Fruit fly (Drosophila melanogaster) whole organism, embryonic: ENCODE data around the gene bsk.

Experiments used
- Ada2b ChIP-seq: fragments of 200-800 bp; sonication (Bioruptor generic); IDR thresholded peaks from 2 replicates; pipeline ENCODE4 v1.3.6; 2022; ENCODE audit warnings: missing biosample characterization, missing genetic modification characterization
- Aef1 ChIP-seq: fragments of 200-800 bp; sonication (Bioruptor generic); IDR thresholded peaks from 3 replicates; pipeline ENCODE4 v1.3.6; 2022; ENCODE audit warnings: missing biosample characterization, missing genetic modification characterization
- Bgb ChIP-seq: fragments of 200-800 bp; sonication (Bioruptor generic); IDR thresholded peaks from 2 replicates; pipeline ENCODE4 v1.3.6; 2022; ENCODE audit warnings: missing biosample characterization, missing genetic modification characterization; ENCODE audit not compliant: partially characterized antibody
- CG15479 ChIP-seq: fragments of 200-800 bp; sonication (Bioruptor generic); optimal IDR thresholded peaks from 3 replicates; lab custom pipeline; 2019; ENCODE audit warnings: missing biosample characterization, mild to moderate bottlenecking, missing genetic modification characterization, moderate library complexity
- CG1603 ChIP-seq: fragments of 200-800 bp; sonication (Bioruptor generic); optimal IDR thresholded peaks from 2 replicates; lab custom pipeline; 2019; ENCODE audit warnings: missing biosample characterization, mild to moderate bottlenecking, missing genetic modification characterization, moderate library complexity
- CG18599 ChIP-seq: fragments of 200-800 bp; sonication (Bioruptor generic); optimal IDR thresholded peaks from 3 replicates; lab custom pipeline; 2017; ENCODE audit warnings: missing biosample characterization, missing genetic modification characterization, mild to moderate bottlenecking, moderate library complexity, missing genetic modification reagents
- CG2712 ChIP-seq: fragments of 200-800 bp; optimal IDR thresholded peaks from 3 replicates; lab custom pipeline; 2019; ENCODE audit warnings: missing biosample characterization, mild to moderate bottlenecking, missing genetic modification characterization, moderate library complexity
- CG30020 ChIP-seq: fragments of 200-800 bp; optimal IDR thresholded peaks from 2 replicates; lab custom pipeline; 2019; ENCODE audit warnings: missing biosample characterization, mild to moderate bottlenecking, missing genetic modification characterization, moderate library complexity
- CG32772 ChIP-seq: fragments of 200-800 bp; sonication (Bioruptor generic); IDR thresholded peaks from 2 replicates; pipeline ENCODE4 v1.3.6; 2022; ENCODE audit warnings: missing biosample characterization, missing genetic modification characterization
- CG34224 ChIP-seq: fragments of 200-800 bp; sonication (Bioruptor generic); IDR thresholded peaks from 3 replicates; pipeline ENCODE4 v1.3.6; 2022; ENCODE audit warnings: missing biosample characterization, missing genetic modification characterization; ENCODE audit not compliant: partially characterized antibody
- CG5245 ChIP-seq: fragments of 200-800 bp; sonication (Bioruptor generic); optimal IDR thresholded peaks from 3 replicates; lab custom pipeline; 2016; ENCODE audit warnings: missing biosample characterization, missing genetic modification characterization
- CG7357 ChIP-seq: fragments of 200-800 bp; sonication (Bioruptor generic); IDR thresholded peaks from 3 replicates; pipeline ENCODE4 v1.3.6; 2022; ENCODE audit warnings: missing biosample characterization, missing genetic modification characterization
- CG7745 ChIP-seq: fragments of 200-800 bp; sonication (Bioruptor generic); optimal IDR thresholded peaks from 2 replicates; lab custom pipeline; 2018; ENCODE audit warnings: missing biosample characterization, mild to moderate bottlenecking, missing genetic modification characterization, moderate library complexity
- CG8359 ChIP-seq: fragments of 200-800 bp; sonication (Bioruptor generic); optimal IDR thresholded peaks from 2 replicates; lab custom pipeline; 2017; ENCODE audit warnings: missing biosample characterization, mild to moderate bottlenecking, missing genetic modification characterization, borderline replicate concordance
- CG9437 ChIP-seq: fragments of 200-800 bp; sonication (Bioruptor generic); optimal IDR thresholded peaks from 2 replicates; lab custom pipeline; 2018; ENCODE audit warnings: missing biosample characterization, mild to moderate bottlenecking, missing genetic modification characterization
- CkIIα-i1 ChIP-seq: fragments of 200-800 bp; sonication (Bioruptor generic); IDR thresholded peaks from 2 replicates; pipeline ENCODE4 v1.3.6; 2022; ENCODE audit warnings: missing biosample characterization, missing genetic modification characterization
- D19A ChIP-seq: fragments of 200-800 bp; optimal IDR thresholded peaks from 3 replicates; lab custom pipeline; 2019; ENCODE audit warnings: missing biosample characterization, mild to moderate bottlenecking, missing genetic modification characterization, moderate library complexity
- D19B ChIP-seq: fragments of 200-800 bp; sonication (Bioruptor generic); optimal IDR thresholded peaks from 2 replicates; lab custom pipeline; 2017; ENCODE audit warnings: missing biosample characterization, mild to moderate bottlenecking, missing genetic modification characterization
- Deaf1 ChIP-seq: fragments of 200-800 bp; optimal IDR thresholded peaks from 3 replicates; lab custom pipeline; 2019; ENCODE audit warnings: missing biosample characterization, mild to moderate bottlenecking, missing genetic modification characterization, moderate library complexity
- Dref ChIP-seq: fragments of 200-800 bp; sonication (Bioruptor generic); IDR thresholded peaks from 2 replicates; pipeline ENCODE4 v1.3.6; 2022; ENCODE audit warnings: missing biosample characterization, missing genetic modification characterization
- E2f2 ChIP-seq: fragments of 200-800 bp; sonication (Bioruptor generic); IDR thresholded peaks from 2 replicates; pipeline ENCODE4 v1.3.6; 2022; ENCODE audit warnings: missing biosample characterization, missing genetic modification characterization
- Fer2 ChIP-seq: fragments of 200-800 bp; sonication (Bioruptor generic); optimal IDR thresholded peaks from 2 replicates; lab custom pipeline; 2018; ENCODE audit warnings: missing biosample characterization, mild to moderate bottlenecking, missing genetic modification characterization, moderate library complexity
- H15 ChIP-seq: fragments of 200-800 bp; sonication (Bioruptor generic); IDR thresholded peaks from 3 replicates; pipeline ENCODE4 v1.3.6; 2022; ENCODE audit warnings: missing biosample characterization, missing genetic modification characterization
- Hmx ChIP-seq: fragments of 200-800 bp; sonication (Bioruptor generic); optimal IDR thresholded peaks from 2 replicates; lab custom pipeline; 2016; ENCODE audit warnings: missing biosample characterization, missing genetic modification characterization
- Nf-YB ChIP-seq: fragments of 200-800 bp; sonication (Bioruptor generic); optimal IDR thresholded peaks from 3 replicates; lab custom pipeline; 2019; ENCODE audit warnings: missing biosample characterization, mild to moderate bottlenecking, missing genetic modification characterization, moderate library complexity
- Pdp1 ChIP-seq, 2 experiments: fragments of 200-800 bp; sonication (Bioruptor generic); optimal IDR thresholded peaks; 3 replicates each; lab custom pipeline; 2016; ENCODE audit warnings: missing biosample characterization in 2 of 2, missing genetic modification characterization in 2 of 2, mild to moderate bottlenecking in 1 of 2, moderate library complexity in 1 of 2
- Scr ChIP-seq: fragments of 200-800 bp; sonication (Bioruptor generic); IDR thresholded peaks from 2 replicates; pipeline ENCODE4 v1.3.6; 2022; ENCODE audit warnings: missing biosample characterization, missing genetic modification characterization; ENCODE audit not compliant: partially characterized antibody
- Sox100B ChIP-seq: fragments of 200-800 bp; sonication (Bioruptor generic); optimal IDR thresholded peaks from 3 replicates; lab custom pipeline; 2018; ENCODE audit warnings: missing biosample characterization, mild to moderate bottlenecking, missing genetic modification characterization
- ash1 ChIP-seq: fragments of 200-800 bp; sonication (Bioruptor generic); optimal IDR thresholded peaks from 2 replicates; lab custom pipeline; 2018; ENCODE audit warnings: missing biosample characterization, mild to moderate bottlenecking, missing genetic modification characterization
- bbx ChIP-seq: fragments of 200-800 bp; sonication (Bioruptor generic); IDR thresholded peaks from 2 replicates; pipeline ENCODE4 v1.3.6; 2022; ENCODE audit warnings: missing biosample characterization, missing genetic modification characterization; ENCODE audit not compliant: partially characterized antibody
- chif ChIP-seq, 2 experiments: fragments of 200-800 bp; sonication (Bioruptor generic); optimal IDR thresholded peaks; 3 replicates each; lab custom pipeline; 2016; ENCODE audit warnings: missing biosample characterization in 2 of 2, missing genetic modification characterization in 2 of 2
- disco-r ChIP-seq: fragments of 200-800 bp; sonication (Bioruptor generic); optimal IDR thresholded peaks from 2 replicates; lab custom pipeline; 2016; ENCODE audit warnings: missing biosample characterization, missing genetic modification characterization
- eyg ChIP-seq: fragments of 200-800 bp; sonication (Bioruptor generic); optimal IDR thresholded peaks from 3 replicates; lab custom pipeline; 2016; ENCODE audit warnings: missing biosample characterization, missing genetic modification characterization
- grau ChIP-seq: fragments of 200-800 bp; optimal IDR thresholded peaks from 3 replicates; lab custom pipeline; 2019; ENCODE audit warnings: missing biosample characterization, mild to moderate bottlenecking, missing genetic modification characterization, moderate library complexity
- insv ChIP-seq, 2 experiments: fragments of 200-800 bp; sonication (Bioruptor generic); optimal IDR thresholded peaks; 3 replicates each; lab custom pipeline; 2016 to 2018; ENCODE audit warnings: missing biosample characterization in 2 of 2, missing genetic modification characterization in 2 of 2
- lilli ChIP-seq: fragments of 200-800 bp; sonication (Bioruptor generic); optimal IDR thresholded peaks from 3 replicates; lab custom pipeline; 2016; ENCODE audit warnings: missing biosample characterization, missing genetic modification characterization
- lov ChIP-seq, 2 experiments: fragments of 200-800 bp in 1 of 2; fragments of >200 bp in 1 of 2; sonication (Bioruptor generic) in 1 of 2; IDR thresholded peaks in 1 of 2; optimal IDR thresholded peaks in 1 of 2; 2 replicates in 1 of 2; 3 replicates in 1 of 2; pipeline versions ENCODE4 v1.3.6 to Lab custom; 2017 to 2022; ENCODE audit warnings: missing biosample characterization in 1 of 2, missing genetic modification characterization in 1 of 2
- pfk ChIP-seq: fragments of 200-800 bp; sonication (Bioruptor generic); optimal IDR thresholded peaks from 2 replicates; lab custom pipeline; 2018; ENCODE audit warnings: missing biosample characterization, mild to moderate bottlenecking, missing genetic modification characterization, moderate library complexity
- phol ChIP-seq: fragments of 200-800 bp; sonication (Bioruptor generic); optimal IDR thresholded peaks from 3 replicates; lab custom pipeline; 2018; ENCODE audit warnings: missing biosample characterization, mild to moderate bottlenecking, missing genetic modification characterization, moderate library complexity
- row ChIP-seq: fragments of 200-800 bp; sonication (Bioruptor generic); IDR thresholded peaks from 3 replicates; pipeline ENCODE4 v1.3.6; 2022; ENCODE audit warnings: missing biosample characterization, missing genetic modification characterization
- sens ChIP-seq: fragments of 200-800 bp; sonication (Bioruptor generic); peaks from one replicate; lab custom pipeline; 2016; ENCODE audit warnings: missing biosample characterization, missing genetic modification characterization
- sens-2 ChIP-seq: fragments of 200-800 bp; sonication (Bioruptor generic); IDR thresholded peaks from 2 replicates; pipeline ENCODE4 v1.3.6; 2022; ENCODE audit warnings: missing biosample characterization, missing genetic modification characterization
- slp2 ChIP-seq: fragments of 200-800 bp; sonication (Bioruptor generic); optimal IDR thresholded peaks from 2 replicates; lab custom pipeline; 2016; ENCODE audit warnings: missing biosample characterization, missing genetic modification characterization
- ssp ChIP-seq: fragments of 200-800 bp; sonication (Bioruptor generic); IDR thresholded peaks from 2 replicates; pipeline ENCODE4 v1.3.6; 2022; ENCODE audit warnings: missing biosample characterization, missing genetic modification characterization
- tap ChIP-seq: fragments of 200-800 bp; optimal IDR thresholded peaks from 3 replicates; lab custom pipeline; 2019; ENCODE audit warnings: missing biosample characterization, mild to moderate bottlenecking, missing genetic modification characterization, moderate library complexity
- tll ChIP-seq, 2 experiments: fragments of 200-800 bp in 1 of 2; fragments of >200 bp in 1 of 2; sonication (Bioruptor generic) in 1 of 2; optimal IDR thresholded peaks; 2 replicates each; lab custom pipeline; 2017 to 2019; ENCODE audit warnings: missing biosample characterization in 2 of 2, missing genetic modification characterization in 2 of 2, mild to moderate bottlenecking in 1 of 2, moderate library complexity in 1 of 2
- wdn ChIP-seq: fragments of 200-800 bp; sonication (Bioruptor generic); IDR thresholded peaks from 2 replicates; pipeline ENCODE4 v1.3.6; 2022; ENCODE audit warnings: missing biosample characterization, missing genetic modification characterization

Gene bsk

dm6 chr2L:10232827-10233226 is 17.5 kb downstream of the bsk start:
- no peak for TF ChIP-seq CG8359 (GFP tag; lab: Kevin White, UChicago)
- TF ChIP-seq sens (GFP tag; lab: Kevin White, UChicago), result peak; percentile 48
- TF ChIP-seq Bgb (GFP tag; lab: Robert Waterston, UW), result no peak
- peak; percentile 11 for TF ChIP-seq Hmx (GFP tag; lab: Kevin White, UChicago)
- TF ChIP-seq chif (GFP tag; optimal IDR thresholded peaks at IDR 0.05; lab: Kevin White, UChicago), result no peak
- peak; percentile 62 for TF ChIP-seq D19A
- TF ChIP-seq, all 482 proteins: peak for 3

DNA sequence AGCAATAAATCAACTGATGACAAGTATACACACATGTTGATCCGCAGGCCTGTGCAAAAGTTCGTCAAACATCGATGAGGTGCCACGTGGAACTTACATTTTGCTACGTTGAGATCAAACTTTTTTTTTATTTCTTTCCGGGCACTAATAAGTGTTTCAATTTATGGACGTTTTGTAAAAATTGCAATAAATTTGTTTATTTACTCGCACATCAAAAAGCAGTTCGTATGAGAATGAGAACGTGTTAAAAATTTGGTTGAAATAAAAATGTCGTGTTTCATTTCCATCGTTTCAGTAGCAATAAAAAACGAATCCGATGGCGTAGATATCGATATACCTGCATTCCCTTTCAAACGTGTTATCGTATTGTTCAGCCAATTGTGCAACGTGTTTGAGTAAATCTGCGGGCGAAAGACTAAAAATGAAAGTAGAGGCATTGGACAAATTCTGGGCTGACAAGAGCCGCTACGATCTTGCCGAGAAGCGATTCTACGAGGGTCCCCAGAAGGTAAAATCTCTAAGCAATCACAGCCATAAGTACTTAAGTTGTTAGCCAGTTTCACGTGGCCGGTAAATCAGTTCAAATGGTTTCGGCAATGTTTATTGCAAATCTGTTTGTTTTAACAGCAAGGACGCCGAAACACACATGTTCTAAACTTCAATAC is 18.0 kb downstream of the bsk start, which contains the start of gene eEF1delta:
Gene eEF1delta, plus strand, starts transcription at position 356 of the 665 bp plus-strand sequence.
- TF ChIP-seq Aef1, result no peak
- no peak for TF ChIP-seq grau (tag; lab: Kevin White, UChicago)
- TF ChIP-seq CG32772 (GFP tag; lab: Robert Waterston, UW), result no peak
- TF ChIP-seq CG9437 (GFP tag; lab: Kevin White, UChicago), result no peak
- TF ChIP-seq Sox100B (GFP tag; lab: Kevin White, UChicago), result no peak
- TF ChIP-seq bbx (GFP tag; lab: Robert Waterston, UW), result peak; percentile 51; the same call in 1 of the 2 replicates
- no peak for TF ChIP-seq tap (tag; lab: Kevin White, UChicago)
- TF ChIP-seq disco-r, result no peak
- peak; percentile 93 for TF ChIP-seq ssp (GFP tag; lab: Robert Waterston, UW)
- TF ChIP-seq Bgb (GFP tag; lab: Robert Waterston, UW), result 0 out of 2 replicates have a peak, but pooled peaks have one; percentile 39
- TF ChIP-seq Nf-YB (GFP tag; lab: Kevin White, UChicago), result no peak
- TF ChIP-seq wdn (GFP tag; lab: Robert Waterston, UW), result no peak
- no peak for TF ChIP-seq slp2 (GFP tag; lab: Kevin White, UChicago)
- no peak for TF ChIP-seq D19B (GFP tag; lab: Kevin White, UChicago)
- TF ChIP-seq Ada2b (GFP tag; lab: Robert Waterston, UW), result no peak
- no peak for TF ChIP-seq E2f2
- peak; percentile 44 for TF ChIP-seq phol (tag; lab: Kevin White, UChicago)
- no peak for TF ChIP-seq ash1 (GFP tag; lab: Kevin White, UChicago)
- TF ChIP-seq pfk (GFP tag; lab: Kevin White, UChicago), result peak; percentile 91
- TF ChIP-seq CG7745 (tag; lab: Kevin White, UChicago), result no peak
- TF ChIP-seq CkIIα-i1 (GFP tag; lab: Robert Waterston, UW), result no peak
- peak; percentile 45 for TF ChIP-seq CG15479 (GFP tag; lab: Kevin White, UChicago)
- no peak for TF ChIP-seq H15
- TF ChIP-seq CG1603 (tag; lab: Kevin White, UChicago), result peak; percentile 99
- TF ChIP-seq lov (optimal IDR thresholded peaks at IDR 0.05; lab: Kevin White, UChicago), result no peak
- no peak for TF ChIP-seq lov (GFP tag; IDR thresholded peaks at IDR 0.05; lab: Robert Waterston, UW)
- TF ChIP-seq Fer2 (tag; lab: Kevin White, UChicago), result no peak
- no peak for TF ChIP-seq eyg (GFP tag; lab: Kevin White, UChicago)
- peak; percentile 68 for TF ChIP-seq row (GFP tag; lab: Robert Waterston, UW)
- no peak for TF ChIP-seq lilli (GFP tag; lab: Kevin White, UChicago)
- no peak for TF ChIP-seq insv (GFP tag; optimal IDR thresholded peaks at IDR 0.05; lab: Kevin White, UChicago)
- TF ChIP-seq CG5245, result no peak
- peak; percentile 71; the same call in 1 of the 2 replicates for TF ChIP-seq Dref (GFP tag; lab: Robert Waterston, UW)
- TF ChIP-seq CG7357 (GFP tag; lab: Robert Waterston, UW), result peak; percentile 84
- no peak for TF ChIP-seq sens-2 (GFP tag; lab: Robert Waterston, UW)
- TF ChIP-seq tll (GFP tag; optimal IDR thresholded peaks at IDR 0.05; lab: Kevin White, UChicago), result peak in 1 of 2 experiments; percentile 84
- TF ChIP-seq CG2712 (tag; lab: Kevin White, UChicago), result no peak
- no peak for TF ChIP-seq CG18599 (GFP tag; lab: Kevin White, UChicago)
- TF ChIP-seq Deaf1 (tag; lab: Kevin White, UChicago), result no peak
- TF ChIP-seq CG34224 (GFP tag; lab: Robert Waterston, UW), result peak; percentile 55; the same call in 1 of the 3 replicates
- no peak for TF ChIP-seq Scr (GFP tag; lab: Robert Waterston, UW)
- TF ChIP-seq CG30020 (tag; lab: Kevin White, UChicago), result peak; percentile 97
- peak in 1 of 2 experiments; percentile 95 for TF ChIP-seq Pdp1 (GFP tag; optimal IDR thresholded peaks at IDR 0.05; lab: Kevin White, UChicago)
